Worm (Caenorhabditis elegans): Measurements from ENCODE around the gene C08H9.16.

Gene C08H9.16

ce11 chrII:9933947-9934383 is 41.4 kb downstream of the C08H9.16 start (continued):
- TF ChIP-seq mep-1 (tag; optimal IDR thresholded peaks at IDR 0.05) (peak; percentile 71), set-16 (GFP tag; IDR thresholded peaks at IDR 0.05) (no peak), mdl-1 (tag; optimal IDR thresholded peaks at IDR 0.05) (no peak), php-3 (GFP tag; IDR thresholded peaks at IDR 0.05) (no peak), lsy-2 (tag; optimal IDR thresholded peaks at IDR 0.05) (peak in 1 of 2 experiments; percentile 11), nhr-6 (tag; optimal IDR thresholded peaks at IDR 0.05) (no peak), nhr-42 (GFP tag; IDR thresholded peaks at IDR 0.05) (no peak), hif-1 (tag; optimal IDR thresholded peaks at IDR 0.05) (no peak), dve-1 (tag; optimal IDR thresholded peaks at IDR 0.05; ENCODE audit: insufficient read depth) (peak; percentile 28), zip-2 (tag; optimal IDR thresholded peaks at IDR 0.05) (no peak), madf-9 (GFP tag; conservative IDR thresholded peaks at IDR 0.05) (no peak), cey-2 (tag; optimal IDR thresholded peaks at IDR 0.05; ENCODE audit: borderline replicate concordance, insufficient read depth) (no peak), mxl-2 (GFP tag; conservative IDR thresholded peaks at IDR 0.05) (no peak), nhr-25 (tag; optimal IDR thresholded peaks at IDR 0.05; ENCODE audit: borderline replicate concordance, insufficient read depth) (no peak), tra-1 (GFP tag; IDR thresholded peaks at IDR 0.05) (no peak), ces-1 (GFP tag; optimal IDR thresholded peaks at IDR 0.05) (no peak), F49E8.2 (tag; optimal IDR thresholded peaks at IDR 0.05; ENCODE audit: borderline replicate concordance) (no peak), ceh-82 (tag; optimal IDR thresholded peaks at IDR 0.05) (no peak), nhr-76 (tag; optimal IDR thresholded peaks at IDR 0.05) (no peak), daf-12 (tag; optimal IDR thresholded peaks at IDR 0.05) (no peak), F37D6.2 (tag; optimal IDR thresholded peaks at IDR 0.05) (no peak), D1046.2 (GFP tag; IDR thresholded peaks at IDR 0.05) (peak; percentile 59; the same call in 1 of the 2 replicates), rbr-2 (tag; optimal IDR thresholded peaks at IDR 0.05) (no peak), nhr-77 (tag; optimal IDR thresholded peaks at IDR 0.05) (no peak), dmd-8 (GFP tag; IDR thresholded peaks at IDR 0.05) (no peak), attf-4 (tag; optimal IDR thresholded peaks at IDR 0.05) (no peak), mes-2 (tag; optimal IDR thresholded peaks at IDR 0.05; ENCODE audit: poor library complexity, severe bottlenecking) (peak; percentile 17), ceh-44 (GFP tag; IDR thresholded peaks at IDR 0.05) (no peak), hmg-1.1 (GFP tag; IDR thresholded peaks at IDR 0.05) (no peak), nhr-102 (tag; optimal IDR thresholded peaks at IDR 0.05) (peak; percentile 62), lin-15B (tag; optimal IDR thresholded peaks at IDR 0.05) (no peak), jun-1 (tag; optimal IDR thresholded peaks at IDR 0.05) (no peak), Y48G9A.11 (GFP tag; IDR thresholded peaks at IDR 0.05) (no peak), daf-19 (GFP tag; conservative IDR thresholded peaks at IDR 0.05) (no peak), hlh-30 (tag; optimal IDR thresholded peaks at IDR 0.05; ENCODE audit: insufficient read depth) (no peak), daf-16 (GFP tag; optimal IDR thresholded peaks at IDR 0.05) (peak in 1 of 2 experiments; percentile 65), daf-16 (tag; optimal IDR thresholded peaks at IDR 0.05) (peak; percentile 50), nhr-41 (GFP tag; IDR thresholded peaks at IDR 0.05) (no peak), fkh-10 (GFP tag; optimal IDR thresholded peaks at IDR 0.05) (no peak), pqm-1 (tag; optimal IDR thresholded peaks at IDR 0.05) (no peak), dpl-1 (GFP tag; optimal IDR thresholded peaks at IDR 0.05) (no peak), zip-11 (GFP tag; IDR thresholded peaks at IDR 0.05) (no peak), ama-1 (optimal IDR thresholded peaks at IDR 0.05) (peak; percentile 78), hlh-11 (tag; optimal IDR thresholded peaks at IDR 0.05) (peak; percentile 27), aha-1 (tag) (peak; percentile 94), lin-1 (GFP tag; IDR thresholded peaks at IDR 0.05) (peak; percentile 21; the same call in 1 of the 2 replicates), madf-5 (GFP tag; IDR thresholded peaks at IDR 0.05) (no peak), skn-1 (tag; optimal IDR thresholded peaks at IDR 0.05) (no peak), dmd-9 (GFP tag; IDR thresholded peaks at IDR 0.05) (no peak), unc-130 (GFP tag; optimal IDR thresholded peaks at IDR 0.05) (no peak), mxl-3 (GFP tag; optimal IDR thresholded peaks at IDR 0.05) (no peak)

All from whole organism, L4 larva.